Worm (Caenorhabditis elegans) whole organism, early embryonic: ENCODE data around the gene T24C2.5.

Source experiments
- B0310.2 ChIP-seq: sonication (generic microtip); optimal IDR thresholded peaks from 2 replicates; lab custom pipeline; 2016; ENCODE audit warnings: mild to moderate bottlenecking, missing genetic modification characterization, missing compliant biosample characterization
- F13C5.2 ChIP-seq: sonication (generic microtip); optimal IDR thresholded peaks from 2 replicates; lab custom pipeline; 2017; ENCODE audit warnings: mild to moderate bottlenecking, missing genetic modification characterization, inconsistent platforms, missing compliant biosample characterization
- aly-1 ChIP-seq: sonication (generic microtip); optimal IDR thresholded peaks from 2 replicates; lab custom pipeline; 2016; ENCODE audit warnings: missing genetic modification characterization, missing compliant biosample characterization
- ama-1 ChIP-seq: fragments of 150-350 bp; optimal IDR thresholded peaks from 2 replicates; lab custom pipeline; 2014
- ceh-13 ChIP-seq: fragments of 200-800 bp; sonication (Bioruptor generic); optimal IDR thresholded peaks from 2 replicates; lab custom pipeline; 2018; ENCODE audit warnings: mild to moderate bottlenecking, missing genetic modification characterization, missing compliant biosample characterization
- ets-7 ChIP-seq: sonication (generic microtip); optimal IDR thresholded peaks from 2 replicates; lab custom pipeline; 2016; ENCODE audit warnings: missing genotype, missing genetic modification characterization, missing compliant biosample characterization
- flt-1 ChIP-seq: fragments of 200-800 bp; sonication (Bioruptor generic); IDR thresholded peaks from 2 replicates; pipeline ENCODE4 v1.3.6; 2022; ENCODE audit warnings: missing genetic modification characterization, missing compliant biosample characterization
- hmbx-1 ChIP-seq: sonication (generic microtip); optimal IDR thresholded peaks from 2 replicates; lab custom pipeline; 2016; ENCODE audit warnings: mild to moderate bottlenecking, missing genetic modification characterization, missing compliant biosample characterization
- hmg-4 ChIP-seq: fragments of 200-800 bp; sonication (Bioruptor generic); optimal IDR thresholded peaks from 2 replicates; lab custom pipeline; 2018; ENCODE audit warnings: mild to moderate bottlenecking, missing genetic modification characterization, missing compliant biosample characterization
- scrt-1 ChIP-seq: fragments of 200-800 bp; sonication (Bioruptor generic); IDR thresholded peaks from 2 replicates; pipeline ENCODE4 v1.3.6; 2022; ENCODE audit warnings: missing genetic modification characterization, missing compliant biosample characterization
- sea-1 ChIP-seq: fragments of 200-800 bp; sonication (Bioruptor generic); conservative IDR thresholded peaks from 2 replicates; pipeline ENCODE4 v1.3.6; 2022; ENCODE audit warnings: missing genetic modification characterization, missing compliant biosample characterization
- tra-4 ChIP-seq: sonication (generic microtip); optimal IDR thresholded peaks from 2 replicates; lab custom pipeline; 2017; ENCODE audit warnings: missing genetic modification characterization, missing compliant biosample characterization

- TF ChIP-seq aly-1 (tag; lab: Kevin White, UChicago) (no peak), ama-1 (lab: Kevin White, UChicago) (no peak), flt-1 (GFP tag; lab: Robert Waterston, UW) (no peak), ets-7 (tag; lab: Kevin White, UChicago) (no peak), hmg-4 (GFP tag; lab: Kevin White, UChicago) (no peak), scrt-1 (GFP tag; lab: Robert Waterston, UW) (no peak), hmbx-1 (no peak), sea-1 (no peak), tra-4 (tag; lab: Kevin White, UChicago) (no peak), B0310.2 (tag; lab: Kevin White, UChicago) (no peak), ceh-13 (no peak), F13C5.2 (tag; lab: Kevin White, UChicago) (no peak)
Measured at ce11 chrX:14496545-14496944, 37.7 kb upstream of the T24C2.5 start.
